Worm (Caenorhabditis elegans) whole organism, L1 larva: Measurements from ENCODE around the gene C47E12.2.

Experiments
- Y116A8C.19 ChIP-seq: sonication (generic microtip); optimal IDR thresholded peaks from 2 replicates; lab custom pipeline; 2016; ENCODE audit warnings: missing compliant biosample characterization, missing genetic modification characterization, borderline replicate concordance
- alr-1 ChIP-seq: fragments of 200-800 bp; sonication (Bioruptor generic); optimal IDR thresholded peaks from 2 replicates; lab custom pipeline; 2018; ENCODE audit warnings: borderline replicate concordance, mild to moderate bottlenecking, missing genetic modification characterization, missing compliant biosample characterization
- ceh-63 ChIP-seq: fragments of 200-800 bp; sonication (Bioruptor generic); optimal IDR thresholded peaks from 2 replicates; lab custom pipeline; 2018; ENCODE audit warnings: mild to moderate bottlenecking, missing genetic modification characterization, missing compliant biosample characterization
- fos-1 ChIP-seq: fragments of 150-350 bp; optimal IDR thresholded peaks from 2 replicates; lab custom pipeline; 2014; ENCODE audit warnings: missing biosample characterization, missing genetic modification characterization
- lin-15B ChIP-seq: fragments of 150-350 bp; sonication (generic microtip); optimal IDR thresholded peaks from 3 replicates; lab custom pipeline; 2014; ENCODE audit warnings: missing biosample characterization, missing genetic modification characterization
- lir-3 ChIP-seq: sonication (generic microtip); optimal IDR thresholded peaks from 2 replicates; lab custom pipeline; 2016; ENCODE audit warnings: mild to moderate bottlenecking, missing genetic modification characterization, moderate library complexity, missing compliant biosample characterization; ENCODE audit not compliant: poor library complexity
- mep-1 ChIP-seq: fragments of 150-350 bp; optimal IDR thresholded peaks from 2 replicates; lab custom pipeline; 2014; ENCODE audit warnings: missing biosample characterization, missing genetic modification characterization
- nhr-28 ChIP-seq: fragments of 150-350 bp; optimal IDR thresholded peaks from 2 replicates; lab custom pipeline; 2014; ENCODE audit warnings: missing biosample characterization, missing genetic modification characterization
- snpc-4 ChIP-seq: fragments of 150-350 bp; optimal IDR thresholded peaks from 2 replicates; lab custom pipeline; 2014; ENCODE audit warnings: missing biosample characterization, missing genetic modification characterization
- xbp-1 ChIP-seq: sonication (generic microtip); optimal IDR thresholded peaks from 2 replicates; lab custom pipeline; 2016; ENCODE audit warnings: missing genetic modification characterization, missing compliant biosample characterization

DNA sequence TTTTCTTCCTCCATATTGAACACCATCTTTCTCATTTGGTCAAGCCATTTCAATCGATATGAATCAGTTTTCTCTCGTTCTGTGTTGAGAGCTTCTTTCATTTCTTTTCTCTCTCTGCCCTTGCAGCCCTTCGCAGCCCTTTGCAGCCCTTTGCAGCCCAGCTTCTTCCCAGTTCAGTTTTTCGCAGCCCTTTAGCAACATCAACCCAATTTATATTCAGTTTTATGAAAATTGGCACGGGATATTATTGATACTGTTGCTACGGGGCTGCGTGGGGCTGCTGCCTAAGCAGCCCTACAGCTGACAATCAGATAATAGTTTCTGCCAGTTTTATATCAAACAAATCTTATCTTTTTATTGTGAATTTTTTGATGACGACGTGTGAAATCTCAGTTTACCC is 33.7 kb upstream of the C47E12.2 start, which contains the start of gene F44D12.10:
- TF ChIP-seq Y116A8C.19 (tag; lab: Kevin White, UChicago) (no peak), nhr-28 (no peak), xbp-1 (tag; lab: Kevin White, UChicago) (no peak), fos-1 (no peak), lir-3 (tag; lab: Kevin White, UChicago) (no peak), lin-15B (tag; lab: Kevin White, UChicago) (no peak), mep-1 (tag; lab: Kevin White, UChicago) (no peak), ceh-63 (GFP tag; lab: Kevin White, UChicago) (no peak), snpc-4 (no peak), alr-1 (tag; lab: Kevin White, UChicago) (no peak)
